Worm (Caenorhabditis elegans) whole organism, L4 larva: ENCODE measurements around the gene cest-9.2.

ENCODE experiments used
- R02D3.7 ChIP-seq: fragments of 150-350 bp; sonication (generic microtip); optimal IDR thresholded peaks from 3 replicates; lab custom pipeline; 2014; ENCODE audit warnings: missing biosample characterization, missing genetic modification characterization
- ama-1 ChIP-seq: fragments of 150-350 bp; optimal IDR thresholded peaks from 2 replicates; lab custom pipeline; 2014; ENCODE audit warnings: inconsistent platforms, mixed read lengths
- ceh-82 ChIP-seq: sonication (generic microtip); optimal IDR thresholded peaks from 2 replicates; lab custom pipeline; 2017; ENCODE audit warnings: missing biosample characterization, missing genetic modification characterization
- mdl-1 ChIP-seq, 2 experiments: fragments of 150-350 bp in 1 of 2; sonication (generic microtip) in 1 of 2; optimal IDR thresholded peaks; 2 replicates each; lab custom pipeline; 2014 to 2017; ENCODE audit warnings: missing biosample characterization in 2 of 2, missing genetic modification characterization in 2 of 2
- nhr-76 ChIP-seq: fragments of 150-350 bp; optimal IDR thresholded peaks from 2 replicates; lab custom pipeline; 2014; ENCODE audit warnings: missing biosample characterization, missing genetic modification characterization

- no peak for TF ChIP-seq ama-1 (lab: Kevin White, UChicago)
- no peak for TF ChIP-seq R02D3.7 (tag; lab: Kevin White, UChicago)
- TF ChIP-seq mdl-1 (tag; optimal IDR thresholded peaks at IDR 0.05; lab: Kevin White, UChicago): no peak
- no peak for TF ChIP-seq ceh-82 (tag; lab: Kevin White, UChicago)
- TF ChIP-seq nhr-76 (tag; lab: Kevin White, UChicago): no peak
Measured at ce11 chrX:12230357-12230756, 8.4 kb downstream of the cest-9.2 start.
